Worm (Caenorhabditis elegans): ENCODE data around the gene K04G11.1.

Gene K04G11.1

ce11 chrX:14329348-14329747, 6.0 kb upstream of the K04G11.1 start:
- TF ChIP-seq mls-2 (tag; optimal IDR thresholded peaks at IDR 0.05): peak; percentile 52
- TF ChIP-seq nhr-12 (tag; optimal IDR thresholded peaks at IDR 0.05): no peak

- TF ChIP-seq ham-2 (GFP tag; optimal IDR thresholded peaks at IDR 0.05) (no peak), flh-1 (GFP tag; optimal IDR thresholded peaks at IDR 0.05) (no peak), bed-3 (GFP tag; optimal IDR thresholded peaks at IDR 0.05) (no peak), unc-120 (tag; optimal IDR thresholded peaks at IDR 0.05; ENCODE audit: poor library complexity, severe bottlenecking) (peak; percentile 36), unc-39 (tag; optimal IDR thresholded peaks at IDR 0.05) (no peak), elt-3 (tag; optimal IDR thresholded peaks at IDR 0.05) (no peak), hlh-1 (tag; optimal IDR thresholded peaks at IDR 0.05) (peak; percentile 78), ces-1 (GFP tag; optimal IDR thresholded peaks at IDR 0.05) (no peak)
These were observed 1.2 kb upstream of the K04G11.1 start for ce11 chrX:14334151-14334550.

- peak; percentile 49 for TF ChIP-seq M03D4.4 (tag; optimal IDR thresholded peaks at IDR 0.05)
- TF ChIP-seq blmp-1 (tag; optimal IDR thresholded peaks at IDR 0.05): no peak
- TF ChIP-seq pha-4 (tag; optimal IDR thresholded peaks at IDR 0.05): peak; percentile 6
- peak; percentile 6 for TF ChIP-seq drap-1 (GFP tag; optimal IDR thresholded peaks at IDR 0.05)
- TF ChIP-seq sptf-1 (tag; optimal IDR thresholded peaks at IDR 0.05): peak; percentile 31
- TF ChIP-seq unc-39 (tag; optimal IDR thresholded peaks at IDR 0.05): no peak
- TF ChIP-seq hlh-1 (tag; optimal IDR thresholded peaks at IDR 0.05): peak; percentile 92
- TF ChIP-seq unc-120 (tag; optimal IDR thresholded peaks at IDR 0.05; ENCODE audit: poor library complexity, severe bottlenecking): peak; percentile 19
These were observed 301 bp downstream of the K04G11.1 start for ce11 chrX:14335621-14336020.

ce11 chrX:14338896-14339295, 3.6 kb downstream of the K04G11.1 start:
- no peak for TF ChIP-seq cnd-1 (tag; optimal IDR thresholded peaks at IDR 0.05)
- TF ChIP-seq unc-62 (GFP tag; optimal IDR thresholded peaks at IDR 0.05): no peak
- TF ChIP-seq elt-3 (tag; optimal IDR thresholded peaks at IDR 0.05): no peak
- no peak for TF ChIP-seq ceh-43 (GFP tag; optimal IDR thresholded peaks at IDR 0.05)
- no peak for TF ChIP-seq elt-1 (tag; optimal IDR thresholded peaks at IDR 0.05; ENCODE audit: borderline replicate concordance, insufficient read depth)
- no peak for TF ChIP-seq M03D4.4 (tag; optimal IDR thresholded peaks at IDR 0.05)
- TF ChIP-seq sem-2 (GFP tag; optimal IDR thresholded peaks at IDR 0.05): no peak
- TF ChIP-seq ces-1 (GFP tag; optimal IDR thresholded peaks at IDR 0.05): no peak
- no peak for TF ChIP-seq nhr-2 (tag; optimal IDR thresholded peaks at IDR 0.05)
- TF ChIP-seq tbx-8 (GFP tag; optimal IDR thresholded peaks at IDR 0.05): no peak

- no peak for TF ChIP-seq M03D4.4 (tag; optimal IDR thresholded peaks at IDR 0.05)
- TF ChIP-seq lsy-2 (tag; optimal IDR thresholded peaks at IDR 0.05): no peak
- TF ChIP-seq mls-2 (tag; optimal IDR thresholded peaks at IDR 0.05): no peak
- TF ChIP-seq ham-2 (GFP tag; optimal IDR thresholded peaks at IDR 0.05): no peak
These were observed 4.4 kb downstream of the K04G11.1 start for ce11 chrX:14339723-14340122.

ce11 chrX:14340381-14340780, 5.1 kb downstream of the K04G11.1 start, which contains the start of gene sel-7:
TSS of gene sel-7 (minus strand) at chrX:14340481.
- TF ChIP-seq sptf-1 (tag; optimal IDR thresholded peaks at IDR 0.05) (no peak), nhr-12 (tag; optimal IDR thresholded peaks at IDR 0.05) (no peak), ces-1 (GFP tag; optimal IDR thresholded peaks at IDR 0.05) (no peak), unc-39 (tag; optimal IDR thresholded peaks at IDR 0.05) (no peak), pha-4 (tag; optimal IDR thresholded peaks at IDR 0.05) (no peak)

ce11 chrX:14347573-14347972, 12.3 kb downstream of the K04G11.1 start, which contains the start of gene K04G11.3:
TSS of gene K04G11.3 (minus strand) at chrX:14347673.
- TF ChIP-seq elt-3 (tag; optimal IDR thresholded peaks at IDR 0.05): no peak
- no peak for TF ChIP-seq blmp-1 (tag; optimal IDR thresholded peaks at IDR 0.05)
- no peak for TF ChIP-seq ceh-83 (GFP tag; optimal IDR thresholded peaks at IDR 0.05)
- no peak for TF ChIP-seq pha-4 (tag; optimal IDR thresholded peaks at IDR 0.05)
- no peak for TF ChIP-seq nhr-76 (tag; optimal IDR thresholded peaks at IDR 0.05)
- no peak for TF ChIP-seq snpc-4 (tag; optimal IDR thresholded peaks at IDR 0.05)
- TF ChIP-seq flh-1 (GFP tag; optimal IDR thresholded peaks at IDR 0.05): no peak
- no peak for TF ChIP-seq drap-1 (GFP tag; optimal IDR thresholded peaks at IDR 0.05)
